Worm (Caenorhabditis elegans) whole organism, L1 larva: ENCODE measurements around the gene gmap-2.

ENCODE experiments used
- ama-1 ChIP-seq: fragments of 150-350 bp; optimal IDR thresholded peaks from 2 replicates; lab custom pipeline; 2014
- nhr-76 ChIP-seq: sonication (generic microtip); optimal IDR thresholded peaks from 2 replicates; lab custom pipeline; 2017; ENCODE audit warnings: missing biosample characterization, missing genetic modification characterization
- unc-98 ChIP-seq: fragments of 200-800 bp; sonication (Bioruptor generic); IDR thresholded peaks from 2 replicates; pipeline ENCODE4 v1.3.6; 2022; ENCODE audit warnings: missing genetic modification characterization, missing compliant biosample characterization
- ztf-4 ChIP-seq: fragments of 150-350 bp; optimal IDR thresholded peaks from 2 replicates; lab custom pipeline; 2014; ENCODE audit warnings: missing biosample characterization, missing genetic modification characterization

DNA sequence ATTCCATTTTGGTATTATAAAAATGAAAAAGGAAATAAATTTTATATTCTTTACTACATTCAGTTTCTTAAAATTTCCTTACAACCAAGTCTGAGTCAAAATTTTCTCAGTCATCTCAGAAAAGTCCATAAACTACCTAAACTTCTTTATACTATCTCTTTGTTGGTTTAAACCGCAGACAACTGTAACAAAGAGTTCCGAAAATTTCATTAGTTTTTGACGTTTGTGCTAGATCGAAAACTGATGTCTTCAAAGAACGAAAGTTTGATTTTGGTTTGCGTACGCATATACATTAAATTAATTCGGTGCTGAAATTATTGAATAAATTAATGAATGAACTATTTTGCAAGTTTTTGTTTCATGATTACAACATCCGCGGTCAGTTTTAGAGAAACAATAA is 15.8 kb upstream of the gmap-2 start:
- no peak for TF ChIP-seq nhr-76 (tag; lab: Kevin White, UChicago)
- TF ChIP-seq ama-1, result no peak
- no peak for TF ChIP-seq unc-98
- no peak for TF ChIP-seq ztf-4 (tag; lab: Kevin White, UChicago)
